Worm (Caenorhabditis elegans) whole organism, L4 larva: ENCODE data around the gene pals-16.
"Not testable (repeated sequence)": the region's sequence is repeated elsewhere in the genome, so short reads cannot be mapped to it uniquely, and the experiment has no call there.

Experiments used
- F26F4.8 ChIP-seq: fragments of 200-800 bp; sonication (Bioruptor generic); conservative IDR thresholded peaks from 2 replicates; pipeline ENCODE4 v1.3.6; 2022; ENCODE audit warnings: missing genetic modification characterization, missing compliant biosample characterization
- R02D3.7 ChIP-seq: fragments of 150-350 bp; sonication (generic microtip); optimal IDR thresholded peaks from 3 replicates; lab custom pipeline; 2014; ENCODE audit warnings: missing biosample characterization, missing genetic modification characterization
- T26A8.4 ChIP-seq: fragments of 200-800 bp; sonication (Bioruptor generic); IDR thresholded peaks from 2 replicates; pipeline ENCODE4 v1.3.6; 2022; ENCODE audit warnings: missing genetic modification characterization, missing compliant biosample characterization
- Y105C5A.15 ChIP-seq: fragments of 200-800 bp; sonication (Bioruptor generic); IDR thresholded peaks from 2 replicates; pipeline ENCODE4 v1.3.6; 2022; ENCODE audit warnings: missing genetic modification characterization, missing compliant biosample characterization
- aha-1 ChIP-seq: fragments of 150-350 bp; peaks from one replicate; lab custom pipeline; 2014; ENCODE audit warnings: missing biosample characterization, missing genetic modification characterization
- ama-1 ChIP-seq: fragments of 150-350 bp; optimal IDR thresholded peaks from 2 replicates; lab custom pipeline; 2014; ENCODE audit warnings: inconsistent platforms, mixed read lengths
- daf-16 ChIP-seq, 3 experiments: sonication (generic microtip); optimal IDR thresholded peaks; 2 replicates each; lab custom pipeline; 2016 to 2017; ENCODE audit warnings: missing genetic modification characterization in 3 of 3, missing genetic modification reagents in 3 of 3, mild to moderate bottlenecking in 2 of 3, missing compliant biosample characterization in 2 of 3, missing biosample characterization in 1 of 3, moderate library complexity in 1 of 3
- dmd-6 ChIP-seq: fragments of 200-800 bp; sonication (Bioruptor generic); IDR thresholded peaks from 2 replicates; pipeline ENCODE4 v1.3.6; 2022; ENCODE audit warnings: missing genetic modification reagents, missing genetic modification characterization, missing compliant biosample characterization
- gei-8 ChIP-seq: fragments of 200-800 bp; sonication (Bioruptor generic); optimal IDR thresholded peaks from 2 replicates; lab custom pipeline; 2018; ENCODE audit warnings: mild to moderate bottlenecking, missing genetic modification characterization, missing compliant biosample characterization
- hlh-11 ChIP-seq: fragments of 200-800 bp; sonication (Bioruptor generic); optimal IDR thresholded peaks from 2 replicates; lab custom pipeline; 2018; ENCODE audit warnings: mild to moderate bottlenecking, missing genetic modification characterization, missing compliant biosample characterization
- hmg-1.1 ChIP-seq: fragments of 200-800 bp; sonication (Bioruptor generic); IDR thresholded peaks from 2 replicates; pipeline ENCODE4 v1.3.6; 2022; ENCODE audit warnings: missing genetic modification reagents, missing genetic modification characterization, missing compliant biosample characterization
- lin-13 ChIP-seq: fragments of 150-350 bp; optimal IDR thresholded peaks from 2 replicates; lab custom pipeline; 2014; ENCODE audit warnings: missing biosample characterization, missing genetic modification reagents, missing genetic modification characterization
- lin-39 ChIP-seq: fragments of 150-350 bp; optimal IDR thresholded peaks from 2 replicates; lab custom pipeline; 2014; ENCODE audit warnings: missing biosample characterization, missing genetic modification reagents, missing genetic modification characterization
- mxl-2 ChIP-seq: fragments of 200-800 bp; sonication (Bioruptor generic); conservative IDR thresholded peaks from 2 replicates; pipeline ENCODE4 v1.3.6; 2022; ENCODE audit warnings: missing genetic modification reagents, missing genetic modification characterization, missing compliant biosample characterization
- nhr-28 ChIP-seq: fragments of 150-350 bp; optimal IDR thresholded peaks from 2 replicates; lab custom pipeline; 2014; ENCODE audit warnings: missing biosample characterization, missing genetic modification characterization
- nhr-48 ChIP-seq: sonication (generic microtip); optimal IDR thresholded peaks from 2 replicates; lab custom pipeline; 2016; ENCODE audit warnings: mild to moderate bottlenecking, missing genetic modification characterization, missing compliant biosample characterization
- nhr-6 ChIP-seq: fragments of 150-350 bp; optimal IDR thresholded peaks from 2 replicates; lab custom pipeline; 2014; ENCODE audit warnings: missing biosample characterization, missing genetic modification characterization
- nhr-76 ChIP-seq: fragments of 150-350 bp; optimal IDR thresholded peaks from 2 replicates; lab custom pipeline; 2014; ENCODE audit warnings: missing biosample characterization, missing genetic modification characterization
- nhr-77 ChIP-seq: fragments of 150-350 bp; optimal IDR thresholded peaks from 2 replicates; lab custom pipeline; 2014; ENCODE audit warnings: missing biosample characterization, missing genetic modification characterization
- pqm-1 ChIP-seq: sonication (generic microtip); optimal IDR thresholded peaks from 2 replicates; lab custom pipeline; 2017; ENCODE audit warnings: missing biosample characterization, missing genetic modification characterization
- skn-1 ChIP-seq: fragments of 150-350 bp; optimal IDR thresholded peaks from 2 replicates; lab custom pipeline; 2014; ENCODE audit warnings: missing biosample characterization, missing genetic modification characterization
- spr-3 ChIP-seq: fragments of 200-800 bp; sonication (Bioruptor generic); optimal IDR thresholded peaks from 2 replicates; lab custom pipeline; 2018; ENCODE audit warnings: mild to moderate bottlenecking, missing genetic modification characterization, missing compliant biosample characterization
- tag-97 ChIP-seq: fragments of 200-800 bp; sonication (Bioruptor generic); IDR thresholded peaks from 2 replicates; pipeline ENCODE4 v1.3.6; 2022; ENCODE audit warnings: missing genetic modification characterization, missing compliant biosample characterization
- unc-62 ChIP-seq, 3 experiments: fragments of 150-350 bp in 1 of 3; sonication (generic microtip); optimal IDR thresholded peaks in 2 of 3; peaks in 1 of 3; 1 replicate in 1 of 3; 2 replicates in 2 of 3; lab custom pipeline; 2014 to 2017; ENCODE audit warnings: missing biosample characterization in 3 of 3, missing genetic modification characterization in 3 of 3, missing genetic modification reagents in 3 of 3, missing genotype in 1 of 3
- zfp-2 ChIP-seq: sonication (generic microtip); optimal IDR thresholded peaks from 2 replicates; lab custom pipeline; 2016; ENCODE audit warnings: mild to moderate bottlenecking, missing genetic modification characterization, missing compliant biosample characterization

pals-16 gene

ce11 chrIII:1357973-1358372 lies 41.8 kb upstream of the pals-16 start, which contains the start of gene Y82E9BR.8:
Y82E9BR.8 (minus strand) TSS chrIII:1358073.
- not testable (repeated sequence) for TF ChIP-seq Y105C5A.15 (GFP tag; lab: Robert Waterston, UW); skn-1 (tag; lab: Kevin White, UChicago); tag-97 (GFP tag; lab: Robert Waterston, UW)

- no peak for TF ChIP-seq gei-8 (GFP tag; lab: Kevin White, UChicago)
Observed at ce11 chrIII:1359669-1360068, 40.1 kb upstream of the pals-16 start, which contains the start of gene Y82E9BR.9. Y82E9BR.9 (minus strand) TSS chrIII:1359769.

- TF ChIP-seq Y105C5A.15 (GFP tag; lab: Robert Waterston, UW) (no peak), nhr-48 (tag; lab: Kevin White, UChicago) (no peak), ama-1 (lab: Kevin White, UChicago) (no peak), zfp-2 (no peak)
Observed at ce11 chrIII:1372563-1372962, 27.2 kb upstream of the pals-16 start.

ce11 chrIII:1374355-1374807 lies 25.4 kb upstream of the pals-16 start, which contains the start of gene Y82E9BR.20:
Y82E9BR.20 (plus strand) TSS chrIII:1374405.
- TF ChIP-seq pqm-1 (tag; lab: Kevin White, UChicago) (no peak), unc-62 (GFP tag; optimal IDR thresholded peaks at IDR 0.05 in 1 of 2; lab: Kevin White, UChicago) (peak in 1 of 2 experiments; percentile 90), unc-62 (tag; optimal IDR thresholded peaks at IDR 0.05; lab: Kevin White, UChicago) (no peak)

- TF ChIP-seq nhr-6 (tag; lab: Kevin White, UChicago); lin-39 (tag; lab: Kevin White, UChicago); hmg-1.1 (GFP tag; lab: Robert Waterston, UW): not testable (repeated sequence)
- TF ChIP-seq, all 104 proteins: peak for 0; not testable (repeated sequence) for 104
Observed at ce11 chrIII:1375491-1375890, 24.3 kb upstream of the pals-16 start, which contains the start of gene Y82E9BR.10. Y82E9BR.10 (minus strand) TSS chrIII:1375591.

DNA sequence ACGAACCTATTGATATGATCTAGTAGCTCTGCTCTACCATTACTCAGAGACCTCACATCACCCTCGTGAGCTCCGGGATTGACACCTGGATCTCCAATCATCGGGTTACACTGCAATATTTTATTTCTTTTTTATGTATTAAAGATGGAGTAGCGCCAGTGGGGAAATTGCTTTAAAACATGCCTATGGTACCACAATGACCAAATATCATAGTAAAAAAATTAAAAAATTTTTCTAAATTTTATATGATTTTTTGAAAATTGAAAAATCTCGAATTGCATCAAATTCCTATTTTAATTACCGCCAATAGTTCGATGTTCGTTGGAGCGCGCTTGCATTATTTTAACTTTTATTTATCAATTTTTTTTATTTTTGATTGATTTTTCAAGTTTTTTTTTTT lies 21.9 kb upstream of the pals-16 start, which contains the start of gene pals-40:
Gene pals-40, minus strand, starts transcription at position 101 of the 400 bp plus-strand sequence.
- TF ChIP-seq nhr-6 (tag; lab: Kevin White, UChicago); mxl-2; lin-13 (GFP tag; lab: Kevin White, UChicago): not testable (repeated sequence)

- TF ChIP-seq hmg-1.1 (GFP tag; lab: Robert Waterston, UW) (no peak), aha-1 (tag; lab: Kevin White, UChicago) (no peak), nhr-76 (tag; lab: Kevin White, UChicago) (no peak), T26A8.4 (GFP tag; lab: Robert Waterston, UW) (no peak)
- TF ChIP-seq, all 104 proteins: peak for 0
Observed at ce11 chrIII:1380535-1381274, 19.1 kb upstream of the pals-16 start, which contains the start of the genes pals-21 and Y82E9BR.6. pals-21 (minus strand) TSS chrIII:1380635. Y82E9BR.6 (plus strand) TSS chrIII:1381224.

DNA sequence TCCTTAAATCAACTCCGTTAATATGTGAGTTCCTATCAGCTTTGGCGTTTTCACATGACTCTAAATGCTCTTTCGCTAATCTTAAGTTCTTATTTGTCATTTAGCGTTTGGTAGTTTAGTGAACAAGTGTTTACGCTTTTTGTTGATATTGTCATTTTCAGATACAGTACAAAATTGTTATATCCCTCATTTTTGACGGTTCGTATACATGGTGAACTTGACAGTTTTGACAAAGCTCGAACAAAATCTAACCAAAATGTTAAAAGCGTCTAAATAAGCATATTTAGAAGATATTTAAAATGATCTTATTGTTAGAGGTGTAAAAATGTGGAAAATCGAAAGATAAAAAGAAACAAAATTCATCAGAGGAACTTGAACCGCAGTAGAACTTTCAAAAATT lies 16.3 kb upstream of the pals-16 start:
- TF ChIP-seq zfp-2 (no peak), aha-1 (tag; lab: Kevin White, UChicago) (peak; percentile 90), Y105C5A.15 (GFP tag; lab: Robert Waterston, UW) (no peak), R02D3.7 (no peak), unc-62 (GFP tag; optimal IDR thresholded peaks at IDR 0.05 in 1 of 2; lab: Kevin White, UChicago) (no peak), unc-62 (tag; optimal IDR thresholded peaks at IDR 0.05; lab: Kevin White, UChicago) (no peak)

DNA sequence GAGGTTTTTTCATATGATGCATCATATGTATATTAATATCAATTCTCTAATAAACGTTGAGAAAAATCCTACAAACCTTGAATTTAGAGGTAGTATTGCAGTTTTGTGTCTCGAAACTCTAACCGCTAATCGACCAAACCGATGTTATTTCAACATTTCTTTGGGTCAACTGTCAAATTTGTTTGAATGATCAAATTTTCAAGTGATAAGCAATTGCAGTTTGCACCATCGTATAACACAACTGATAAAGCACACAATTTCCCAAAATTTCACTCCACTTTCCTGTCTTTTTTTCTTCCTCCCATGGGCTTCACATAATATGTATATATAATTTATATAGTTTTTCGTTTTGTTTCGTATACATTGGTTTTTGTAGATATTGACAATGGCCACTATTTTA lies 15.7 kb upstream of the pals-16 start, which contains the start of the genes fbxa-138 and Y82E9BR.5:
Gene fbxa-138, minus strand, starts transcription at position 161 of the 400 bp plus-strand sequence.
Gene Y82E9BR.5, plus strand, starts transcription at position 279 of the 400 bp plus-strand sequence.
- TF ChIP-seq T26A8.4 (GFP tag; lab: Robert Waterston, UW) (no peak), lin-13 (GFP tag; lab: Kevin White, UChicago) (no peak), F26F4.8 (no peak), hlh-11 (peak; percentile 49), nhr-28 (tag; lab: Kevin White, UChicago) (peak; percentile 94), aha-1 (tag; lab: Kevin White, UChicago) (no peak), daf-16 (GFP tag; optimal IDR thresholded peaks at IDR 0.05; lab: Kevin White, UChicago) (no peak), daf-16 (tag; optimal IDR thresholded peaks at IDR 0.05; lab: Kevin White, UChicago) (peak; percentile 43), nhr-77 (tag; lab: Kevin White, UChicago) (peak; percentile 32), dmd-6 (peak; percentile 80), spr-3 (GFP tag; lab: Kevin White, UChicago) (no peak), pqm-1 (tag; lab: Kevin White, UChicago) (peak; percentile 88)
